Worm (Caenorhabditis elegans) whole organism, L3 larva: Measurements from ENCODE around the gene ttr-18.

Experiments used
- ZK546.5 ChIP-seq: sonication (generic microtip); optimal IDR thresholded peaks from 2 replicates; lab custom pipeline; 2017; ENCODE audit warnings: missing biosample characterization, missing genetic modification characterization
- aly-2 ChIP-seq: fragments of 150-350 bp; optimal IDR thresholded peaks from 2 replicates; lab custom pipeline; 2014; ENCODE audit warnings: missing biosample characterization, missing genetic modification characterization
- ama-1 ChIP-seq: fragments of 150-350 bp; optimal IDR thresholded peaks from 2 replicates; lab custom pipeline; 2018
- ceh-16 ChIP-seq: sonication (generic microtip); optimal IDR thresholded peaks from 2 replicates; lab custom pipeline; 2017; ENCODE audit warnings: missing biosample characterization, missing genetic modification characterization
- ceh-28 ChIP-seq: fragments of 150-350 bp; optimal IDR thresholded peaks from 2 replicates; lab custom pipeline; 2014; ENCODE audit warnings: missing biosample characterization, missing genetic modification reagents, missing genetic modification characterization
- ceh-82 ChIP-seq: fragments of 150-350 bp; optimal IDR thresholded peaks from 2 replicates; lab custom pipeline; 2014; ENCODE audit warnings: missing biosample characterization, missing genetic modification characterization
- daf-12 ChIP-seq: fragments of 150-350 bp; optimal IDR thresholded peaks from 2 replicates; lab custom pipeline; 2014; ENCODE audit warnings: missing biosample characterization, missing genetic modification reagents, missing genetic modification characterization
- egl-27 ChIP-seq: sonication (generic microtip); optimal IDR thresholded peaks from 4 replicates; lab custom pipeline; 2017; ENCODE audit warnings: missing biosample characterization, missing genetic modification reagents, missing genetic modification characterization
- egl-5 ChIP-seq: fragments of 150-350 bp; optimal IDR thresholded peaks from 2 replicates; lab custom pipeline; 2017; ENCODE audit warnings: missing biosample characterization, missing genetic modification reagents, missing genetic modification characterization, inconsistent platforms
- elt-1 ChIP-seq: fragments of 150-350 bp; optimal IDR thresholded peaks from 2 replicates; lab custom pipeline; 2014; ENCODE audit warnings: missing biosample characterization, missing genetic modification characterization
- elt-2 ChIP-seq: sonication (generic microtip); optimal IDR thresholded peaks from 2 replicates; lab custom pipeline; 2016; ENCODE audit warnings: missing genetic modification reagents, mild to moderate bottlenecking, missing genetic modification characterization, missing compliant biosample characterization
- fkh-10 ChIP-seq: sonication (generic microtip); optimal IDR thresholded peaks from 2 replicates; lab custom pipeline; 2017; ENCODE audit warnings: missing biosample characterization, missing genetic modification reagents, missing genetic modification characterization
- fkh-2 ChIP-seq: fragments of 150-350 bp; optimal IDR thresholded peaks from 2 replicates; lab custom pipeline; 2014; ENCODE audit warnings: missing biosample characterization, missing genetic modification reagents, missing genetic modification characterization
- fos-1 ChIP-seq: fragments of 150-350 bp; optimal IDR thresholded peaks from 2 replicates; lab custom pipeline; 2014; ENCODE audit warnings: missing biosample characterization, missing genetic modification characterization
- hmg-11 ChIP-seq: sonication (generic microtip); optimal IDR thresholded peaks from 2 replicates; lab custom pipeline; 2016; ENCODE audit warnings: missing genetic modification characterization, missing compliant biosample characterization
- jun-1 ChIP-seq: fragments of 150-350 bp; optimal IDR thresholded peaks from 2 replicates; lab custom pipeline; 2014; ENCODE audit warnings: missing biosample characterization, missing genetic modification reagents, missing genetic modification characterization
- lin-15B ChIP-seq: fragments of 150-350 bp; optimal IDR thresholded peaks from 2 replicates; lab custom pipeline; 2014; ENCODE audit warnings: missing biosample characterization, missing genetic modification characterization
- lin-39 ChIP-seq: fragments of 150-350 bp; optimal IDR thresholded peaks from 2 replicates; lab custom pipeline; 2018; ENCODE audit warnings: missing biosample characterization, missing genetic modification reagents, missing genetic modification characterization
- lsy-12 ChIP-seq: sonication (generic microtip); optimal IDR thresholded peaks from 2 replicates; lab custom pipeline; 2016; ENCODE audit warnings: mild to moderate bottlenecking, missing genetic modification characterization, missing compliant biosample characterization
- mdl-1 ChIP-seq: fragments of 150-350 bp; optimal IDR thresholded peaks from 2 replicates; lab custom pipeline; 2014; ENCODE audit warnings: missing biosample characterization, missing genetic modification characterization
- mml-1 ChIP-seq: fragments of 150-350 bp; sonication (generic microtip); optimal IDR thresholded peaks from 3 replicates; lab custom pipeline; 2014; ENCODE audit warnings: missing biosample characterization, missing genetic modification characterization
- nfya-1 ChIP-seq: sonication (generic microtip); optimal IDR thresholded peaks from 2 replicates; lab custom pipeline; 2017; ENCODE audit warnings: missing genetic modification characterization, mild to moderate bottlenecking, missing compliant biosample characterization, antibody characterized with exemption, moderate library complexity; ENCODE audit not compliant: insufficient read depth
- nhr-12 ChIP-seq: fragments of 150-350 bp; optimal IDR thresholded peaks from 2 replicates; lab custom pipeline; 2014; ENCODE audit warnings: missing biosample characterization, missing genetic modification characterization
- nhr-23 ChIP-seq: fragments of 150-350 bp; optimal IDR thresholded peaks from 2 replicates; lab custom pipeline; 2014; ENCODE audit warnings: missing biosample characterization, missing genetic modification reagents, missing genetic modification characterization
- nhr-237 ChIP-seq: fragments of 150-350 bp; optimal IDR thresholded peaks from 2 replicates; lab custom pipeline; 2014; ENCODE audit warnings: missing biosample characterization, missing genetic modification characterization
- nhr-25 ChIP-seq: sonication (generic microtip); optimal IDR thresholded peaks from 2 replicates; lab custom pipeline; 2017; ENCODE audit warnings: missing biosample characterization, missing genetic modification characterization
- nhr-28 ChIP-seq: fragments of 150-350 bp; optimal IDR thresholded peaks from 2 replicates; lab custom pipeline; 2014; ENCODE audit warnings: missing biosample characterization, missing genetic modification characterization
- nhr-43 ChIP-seq: sonication (generic microtip); optimal IDR thresholded peaks from 2 replicates; lab custom pipeline; 2016; ENCODE audit warnings: mild to moderate bottlenecking, missing genetic modification characterization, missing compliant biosample characterization; ENCODE audit not compliant: poor library complexity, severe bottlenecking
- nhr-67 ChIP-seq: fragments of 150-350 bp; optimal IDR thresholded peaks from 2 replicates; lab custom pipeline; 2014; ENCODE audit warnings: missing biosample characterization, missing genetic modification characterization
- nhr-77 ChIP-seq: fragments of 150-350 bp; optimal IDR thresholded peaks from 2 replicates; lab custom pipeline; 2014; ENCODE audit warnings: missing biosample characterization, missing genetic modification characterization
- pha-4 ChIP-seq: fragments of 150-350 bp; optimal IDR thresholded peaks from 2 replicates; lab custom pipeline; 2014; ENCODE audit warnings: missing biosample characterization, missing genetic modification reagents, missing genetic modification characterization
- pqm-1 ChIP-seq: fragments of 150-350 bp; optimal IDR thresholded peaks from 2 replicates; lab custom pipeline; 2017; ENCODE audit warnings: missing biosample characterization, missing genetic modification characterization, inconsistent platforms
- sea-2 ChIP-seq: fragments of 150-350 bp; sonication (generic microtip); optimal IDR thresholded peaks from 4 replicates; lab custom pipeline; 2014; ENCODE audit warnings: missing biosample characterization, missing genetic modification reagents, missing genetic modification characterization
- skn-1 ChIP-seq: fragments of 150-350 bp; optimal IDR thresholded peaks from 2 replicates; lab custom pipeline; 2014; ENCODE audit warnings: missing biosample characterization, missing genetic modification characterization
- snpc-4 ChIP-seq: fragments of 150-350 bp; optimal IDR thresholded peaks from 2 replicates; lab custom pipeline; 2014; ENCODE audit warnings: missing biosample characterization, missing genetic modification characterization
- tbx-2 ChIP-seq: sonication (generic microtip); optimal IDR thresholded peaks from 2 replicates; lab custom pipeline; 2016; ENCODE audit warnings: mild to moderate bottlenecking, missing genetic modification characterization, missing compliant biosample characterization
- unc-62 ChIP-seq: fragments of 150-350 bp; sonication (generic microtip); optimal IDR thresholded peaks from 4 replicates; lab custom pipeline; 2014; ENCODE audit warnings: missing biosample characterization, missing genetic modification reagents, missing genetic modification characterization
- zag-1 ChIP-seq: fragments of 150-350 bp; optimal IDR thresholded peaks from 2 replicates; lab custom pipeline; 2014; ENCODE audit warnings: missing biosample characterization, missing genetic modification characterization
- ztf-11 ChIP-seq: fragments of 150-350 bp; optimal IDR thresholded peaks from 2 replicates; lab custom pipeline; 2014; ENCODE audit warnings: missing biosample characterization, missing genetic modification characterization
- ztf-4 ChIP-seq: fragments of 150-350 bp; optimal IDR thresholded peaks from 2 replicates; lab custom pipeline; 2014; ENCODE audit warnings: missing biosample characterization, missing genetic modification characterization

The ttr-18 gene

DNA sequence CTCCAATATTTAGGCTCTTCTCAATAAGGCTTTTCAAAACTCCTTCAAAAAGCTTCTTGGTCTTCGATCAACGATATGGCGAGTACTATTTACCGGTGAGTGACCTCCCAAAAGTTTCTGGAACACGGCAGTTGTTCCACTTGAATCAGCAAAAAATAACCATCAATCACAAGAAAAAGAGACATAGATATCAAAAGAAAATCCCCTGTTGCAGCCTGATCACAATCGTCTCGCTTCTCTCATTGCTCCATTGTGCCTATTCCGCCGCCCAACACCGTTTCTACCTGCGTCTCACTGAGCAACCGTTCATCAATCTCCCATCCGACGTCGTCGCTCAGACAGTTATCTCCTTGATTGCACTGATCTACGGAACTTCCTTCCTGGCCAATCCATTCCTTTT is 10.2 kb upstream of the ttr-18 start, which contains the start of gene emc-5:
emc-5 (plus strand) TSS at position 14 of the 400 bp plus-strand sequence.
- TF ChIP-seq ama-1 (no peak), hmg-11 (tag; lab: Kevin White, UChicago) (no peak), lin-39 (tag; lab: Kevin White, UChicago) (peak; percentile 69), ceh-82 (tag; lab: Kevin White, UChicago) (no peak), lin-15B (tag; lab: Kevin White, UChicago) (no peak), nhr-23 (tag; lab: Kevin White, UChicago) (no peak), tbx-2 (tag; lab: Kevin White, UChicago) (no peak), pha-4 (tag; lab: Kevin White, UChicago) (no peak), nfya-1 (tag; lab: Kevin White, UChicago) (peak; percentile 21), aly-2 (no peak)

DNA sequence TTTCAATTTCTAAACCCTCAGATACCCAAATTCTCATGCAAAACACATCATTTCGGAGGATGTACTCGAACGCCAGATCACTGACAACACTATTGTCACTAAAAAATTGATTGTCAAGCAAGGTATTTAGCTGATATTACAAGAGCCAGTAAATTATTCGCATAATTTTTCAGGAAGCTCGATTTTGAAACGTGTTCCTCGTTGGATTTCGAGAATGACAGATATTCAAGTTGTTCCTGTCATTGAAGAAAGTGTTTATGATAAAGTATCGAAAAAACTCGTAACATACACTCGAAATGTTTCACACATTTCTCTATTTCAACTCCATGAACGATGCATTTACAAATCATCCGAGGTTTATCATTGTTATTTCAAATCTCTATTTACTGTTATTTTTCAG is 9.3 kb upstream of the ttr-18 start:
- TF ChIP-seq fkh-10 (GFP tag; lab: Kevin White, UChicago) (no peak), nhr-67 (tag; lab: Kevin White, UChicago) (no peak), ztf-11 (tag; lab: Kevin White, UChicago) (no peak), pha-4 (tag; lab: Kevin White, UChicago) (no peak), skn-1 (no peak), lin-39 (tag; lab: Kevin White, UChicago) (no peak), ceh-28 (no peak)

DNA sequence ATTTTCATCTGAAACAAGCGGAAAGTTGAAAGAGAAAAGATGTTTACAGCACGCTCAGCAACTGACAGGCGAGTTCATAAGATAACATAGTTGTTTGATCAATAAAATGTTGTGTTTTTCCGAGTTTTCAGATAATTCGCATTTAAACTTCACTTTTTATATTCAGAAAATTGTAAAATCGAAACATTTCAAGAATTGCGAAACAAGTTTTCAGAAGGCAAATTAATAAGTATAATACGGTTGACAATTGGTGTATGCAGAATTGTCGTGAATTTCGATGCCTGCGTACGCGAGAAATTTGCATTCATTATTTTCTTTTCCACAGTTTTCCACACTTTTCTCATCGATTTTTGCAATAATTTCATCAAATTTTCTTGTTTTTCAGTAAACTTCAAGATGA is 8.8 kb upstream of the ttr-18 start, which contains the start of the genes ooc-3 and B0334.4:
ooc-3 (minus strand) TSS at position 15 of the 400 bp plus-strand sequence.
B0334.4 (plus strand) TSS at position 386 of the 400 bp plus-strand sequence.
- TF ChIP-seq tbx-2 (tag; lab: Kevin White, UChicago) (no peak), mml-1 (tag; lab: Kevin White, UChicago) (no peak), elt-1 (tag; lab: Kevin White, UChicago) (no peak), skn-1 (peak; percentile 56), pha-4 (tag; lab: Kevin White, UChicago) (peak; percentile 70), nhr-23 (tag; lab: Kevin White, UChicago) (no peak), ama-1 (no peak), sea-2 (GFP tag; lab: Kevin White, UChicago) (no peak), nhr-237 (no peak), nfya-1 (tag; lab: Kevin White, UChicago) (peak; percentile 72), ceh-28 (no peak), fkh-10 (GFP tag; lab: Kevin White, UChicago) (no peak), lin-39 (tag; lab: Kevin White, UChicago) (no peak), egl-5 (tag; lab: Kevin White, UChicago) (peak; percentile 11), lsy-12 (tag; lab: Kevin White, UChicago) (no peak), ceh-16 (tag; lab: Kevin White, UChicago) (no peak), hmg-11 (tag; lab: Kevin White, UChicago) (no peak), elt-2 (tag; lab: Kevin White, UChicago) (no peak), zag-1 (tag; lab: Kevin White, UChicago) (no peak), nhr-25 (no peak), nhr-77 (tag; lab: Kevin White, UChicago) (no peak), fos-1 (no peak), ceh-82 (tag; lab: Kevin White, UChicago) (no peak), ZK546.5 (tag; lab: Kevin White, UChicago) (no peak), daf-12 (no peak), ztf-11 (tag; lab: Kevin White, UChicago) (no peak), nhr-67 (tag; lab: Kevin White, UChicago) (no peak), egl-27 (tag; lab: Kevin White, UChicago) (no peak), unc-62 (no peak), ztf-4 (tag; lab: Kevin White, UChicago) (no peak), nhr-12 (tag; lab: Kevin White, UChicago) (no peak), snpc-4 (tag; lab: Kevin White, UChicago) (no peak), fkh-2 (tag; lab: Kevin White, UChicago) (no peak), mdl-1 (tag; lab: Kevin White, UChicago) (no peak)
- TF ChIP-seq, all 47 proteins: peak for 4

DNA sequence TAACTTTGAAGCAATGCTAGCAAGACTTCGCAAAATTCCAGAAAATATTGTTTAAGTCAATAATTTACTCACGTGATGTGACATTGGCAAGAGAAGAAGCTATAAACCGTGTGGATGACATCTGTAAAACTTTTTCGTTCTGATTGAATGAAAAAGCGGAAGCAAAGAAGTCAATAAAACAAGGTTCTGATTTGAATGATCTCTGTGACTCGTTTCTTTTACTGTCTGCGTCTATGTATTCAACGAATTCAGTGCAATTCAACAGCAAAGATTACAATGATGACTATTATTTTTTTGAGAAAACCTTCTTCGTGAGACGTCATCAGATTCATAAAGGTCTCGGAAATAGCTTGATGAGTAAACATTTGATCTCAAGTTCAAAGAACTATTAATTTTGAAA is 6.3 kb upstream of the ttr-18 start, which contains the start of gene hacl-1:
hacl-1 (minus strand) TSS at position 121 of the 400 bp plus-strand sequence.
- peak; percentile 1 for TF ChIP-seq nfya-1 (tag; lab: Kevin White, UChicago)
- no peak for TF ChIP-seq daf-12
- TF ChIP-seq pqm-1 (tag; lab: Kevin White, UChicago): peak; percentile 62
- TF ChIP-seq ztf-11 (tag; lab: Kevin White, UChicago): no peak
- TF ChIP-seq nhr-28 (tag; lab: Kevin White, UChicago): no peak
- no peak for TF ChIP-seq nhr-43 (tag; lab: Kevin White, UChicago)
- peak; percentile 87 for TF ChIP-seq nhr-25
- peak; percentile 38 for TF ChIP-seq nhr-23 (tag; lab: Kevin White, UChicago)
- peak; percentile 9 for TF ChIP-seq ceh-28
- peak; percentile 7 for TF ChIP-seq lsy-12 (tag; lab: Kevin White, UChicago)
- peak; percentile 4 for TF ChIP-seq jun-1
- no peak for TF ChIP-seq tbx-2 (tag; lab: Kevin White, UChicago)
- TF ChIP-seq pha-4 (tag; lab: Kevin White, UChicago): no peak
